Worm (Caenorhabditis elegans) whole organism, late embryonic: ENCODE data around the gene ensh-1.

Source experiments
- K02D7.2 ChIP-seq: sonication (generic microtip); optimal IDR thresholded peaks from 2 replicates; lab custom pipeline; 2017; ENCODE audit warnings: mild to moderate bottlenecking, missing genetic modification characterization, missing compliant biosample characterization
- ahr-1 ChIP-seq: sonication (generic microtip); optimal IDR thresholded peaks from 2 replicates; lab custom pipeline; 2016; ENCODE audit warnings: missing genetic modification characterization, missing compliant biosample characterization
- ama-1 ChIP-seq: fragments of 150-350 bp; optimal IDR thresholded peaks from 2 replicates; lab custom pipeline; 2014
- ceh-19 ChIP-seq: fragments of 200-800 bp; sonication (Bioruptor generic); optimal IDR thresholded peaks from 2 replicates; lab custom pipeline; 2018; ENCODE audit warnings: mild to moderate bottlenecking, missing genetic modification characterization, missing compliant biosample characterization
- ceh-2 ChIP-seq: sonication (generic microtip); optimal IDR thresholded peaks from 2 replicates; lab custom pipeline; 2016; ENCODE audit warnings: missing genotype, missing genetic modification characterization, missing compliant biosample characterization
- ceh-22 ChIP-seq: sonication (generic microtip); optimal IDR thresholded peaks from 2 replicates; lab custom pipeline; 2017; ENCODE audit warnings: missing biosample characterization, missing genetic modification characterization
- ceh-30 ChIP-seq: fragments of 150-350 bp; optimal IDR thresholded peaks from 2 replicates; lab custom pipeline; 2014; ENCODE audit warnings: missing biosample characterization, missing genetic modification characterization
- ceh-31 ChIP-seq: sonication (generic microtip); optimal IDR thresholded peaks from 2 replicates; lab custom pipeline; 2016; ENCODE audit warnings: missing genetic modification characterization, missing compliant biosample characterization
- ceh-34 ChIP-seq: sonication (generic microtip); optimal IDR thresholded peaks from 2 replicates; lab custom pipeline; 2016; ENCODE audit warnings: mild to moderate bottlenecking, missing genetic modification characterization, missing compliant biosample characterization
- ceh-48 ChIP-seq: sonication (generic microtip); optimal IDR thresholded peaks from 2 replicates; lab custom pipeline; 2016; ENCODE audit warnings: missing genetic modification characterization, inconsistent platforms, missing compliant biosample characterization
- dmd-4 ChIP-seq: sonication (generic microtip); optimal IDR thresholded peaks from 2 replicates; lab custom pipeline; 2016; ENCODE audit warnings: borderline replicate concordance, missing genetic modification characterization, missing compliant biosample characterization
- elt-2 ChIP-seq: sonication (generic microtip); optimal IDR thresholded peaks from 2 replicates; lab custom pipeline; 2016; ENCODE audit warnings: missing genetic modification reagents, missing genetic modification characterization, missing compliant biosample characterization
- elt-4 ChIP-seq: sonication (generic microtip); optimal IDR thresholded peaks from 2 replicates; lab custom pipeline; 2016; ENCODE audit warnings: missing genetic modification characterization, missing compliant biosample characterization
- fax-1 ChIP-seq: sonication (generic microtip); optimal IDR thresholded peaks from 2 replicates; lab custom pipeline; 2016; ENCODE audit warnings: missing genotype, missing genetic modification characterization, missing compliant biosample characterization
- fkh-6 ChIP-seq: sonication (generic microtip); optimal IDR thresholded peaks from 2 replicates; lab custom pipeline; 2016; ENCODE audit warnings: missing genetic modification characterization, missing compliant biosample characterization
- gmeb-2 ChIP-seq: sonication (generic microtip); optimal IDR thresholded peaks from 2 replicates; lab custom pipeline; 2016; ENCODE audit warnings: missing genetic modification characterization, inconsistent platforms, missing compliant biosample characterization
- hlh-13 ChIP-seq: fragments of 200-800 bp; sonication (Bioruptor generic); optimal IDR thresholded peaks from 2 replicates; lab custom pipeline; 2018; ENCODE audit warnings: mild to moderate bottlenecking, missing genetic modification characterization, missing compliant biosample characterization
- hlh-15 ChIP-seq: sonication (generic microtip); optimal IDR thresholded peaks from 2 replicates; lab custom pipeline; 2016; ENCODE audit warnings: missing genetic modification characterization, missing compliant biosample characterization
- hlh-8 ChIP-seq: sonication (generic microtip); optimal IDR thresholded peaks from 2 replicates; lab custom pipeline; 2016; ENCODE audit warnings: missing genotype, missing genetic modification characterization, missing compliant biosample characterization
- lim-6 ChIP-seq: sonication (generic microtip); optimal IDR thresholded peaks from 2 replicates; lab custom pipeline; 2016; ENCODE audit warnings: missing genetic modification characterization, missing compliant biosample characterization
- lin-11 ChIP-seq: fragments of 200-800 bp; sonication (Bioruptor generic); optimal IDR thresholded peaks from 2 replicates; lab custom pipeline; 2018; ENCODE audit warnings: mild to moderate bottlenecking, missing genetic modification characterization, missing compliant biosample characterization
- nhr-11 ChIP-seq: fragments of 150-350 bp; optimal IDR thresholded peaks from 2 replicates; lab custom pipeline; 2014; ENCODE audit warnings: missing biosample characterization, missing genetic modification characterization
- nhr-232 ChIP-seq: sonication (generic microtip); optimal IDR thresholded peaks from 2 replicates; lab custom pipeline; 2016; ENCODE audit warnings: missing genetic modification characterization, missing compliant biosample characterization
- npax-4 ChIP-seq: sonication (generic microtip); optimal IDR thresholded peaks from 2 replicates; lab custom pipeline; 2016; ENCODE audit warnings: missing genetic modification characterization, missing compliant biosample characterization
- pag-3 ChIP-seq: sonication (generic microtip); optimal IDR thresholded peaks from 2 replicates; lab custom pipeline; 2016; ENCODE audit warnings: missing compliant biosample characterization, missing genetic modification characterization, borderline replicate concordance
- pat-9 ChIP-seq: fragments of 200-800 bp; sonication (Bioruptor generic); optimal IDR thresholded peaks from 2 replicates; lab custom pipeline; 2018; ENCODE audit warnings: mild to moderate bottlenecking, missing genetic modification characterization, moderate library complexity, missing compliant biosample characterization
- pax-1 ChIP-seq: fragments of 150-350 bp; optimal IDR thresholded peaks from 2 replicates; lab custom pipeline; 2014; ENCODE audit warnings: missing biosample characterization, missing genetic modification characterization
- pha-2 ChIP-seq: sonication (generic microtip); optimal IDR thresholded peaks from 2 replicates; lab custom pipeline; 2017; ENCODE audit warnings: mild to moderate bottlenecking, missing genetic modification characterization, missing compliant biosample characterization
- pqm-1 ChIP-seq: sonication (generic microtip); optimal IDR thresholded peaks from 2 replicates; lab custom pipeline; 2016; ENCODE audit warnings: missing genetic modification characterization, missing compliant biosample characterization
- ref-2 ChIP-seq: sonication (generic microtip); optimal IDR thresholded peaks from 2 replicates; lab custom pipeline; 2016; ENCODE audit warnings: missing genetic modification characterization, missing compliant biosample characterization
- rnt-1 ChIP-seq: sonication (generic microtip); optimal IDR thresholded peaks from 2 replicates; lab custom pipeline; 2016; ENCODE audit warnings: missing genetic modification characterization, missing compliant biosample characterization
- sdc-2 ChIP-seq: sonication (generic microtip); optimal IDR thresholded peaks from 2 replicates; lab custom pipeline; 2016; ENCODE audit warnings: missing genotype, missing genetic modification characterization, missing compliant biosample characterization
- sox-4 ChIP-seq: sonication (generic microtip); optimal IDR thresholded peaks from 2 replicates; lab custom pipeline; 2017; ENCODE audit warnings: mild to moderate bottlenecking, missing genetic modification characterization, inconsistent platforms, missing compliant biosample characterization
- syd-9 ChIP-seq: sonication (generic microtip); optimal IDR thresholded peaks from 2 replicates; lab custom pipeline; 2016; ENCODE audit warnings: mild to moderate bottlenecking, missing genetic modification characterization, moderate library complexity, missing compliant biosample characterization
- tbx-2 ChIP-seq: sonication (generic microtip); optimal IDR thresholded peaks from 2 replicates; lab custom pipeline; 2016; ENCODE audit warnings: missing genetic modification characterization, missing compliant biosample characterization
- unc-42 ChIP-seq: sonication (generic microtip); optimal IDR thresholded peaks from 2 replicates; lab custom pipeline; 2016; ENCODE audit warnings: missing genotype, missing genetic modification characterization, missing compliant biosample characterization
- unc-55 ChIP-seq: sonication (generic microtip); optimal IDR thresholded peaks from 2 replicates; lab custom pipeline; 2017; ENCODE audit warnings: missing biosample characterization, missing genetic modification reagents, missing genetic modification characterization
- zip-5 ChIP-seq: sonication (generic microtip); optimal IDR thresholded peaks from 2 replicates; lab custom pipeline; 2016; ENCODE audit warnings: missing genetic modification characterization, missing compliant biosample characterization

Gene ensh-1

ce11 chrX:8882162-8882561, 23.0 kb upstream of the ensh-1 start:
- TF ChIP-seq zip-5: no peak
- no peak for TF ChIP-seq lim-6 (tag; lab: Kevin White, UChicago)
- TF ChIP-seq ceh-34 (tag; lab: Kevin White, UChicago): no peak
- no peak for TF ChIP-seq sox-4
- no peak for TF ChIP-seq tbx-2
- TF ChIP-seq sdc-2 (tag; lab: Kevin White, UChicago): no peak
- no peak for TF ChIP-seq ceh-22
- TF ChIP-seq dmd-4 (tag; lab: Kevin White, UChicago): no peak
- TF ChIP-seq ceh-2: no peak
- TF ChIP-seq ahr-1 (tag; lab: Kevin White, UChicago): no peak
- TF ChIP-seq pha-2 (tag; lab: Kevin White, UChicago): no peak
- TF ChIP-seq pax-1: no peak
- no peak for TF ChIP-seq ref-2 (tag; lab: Kevin White, UChicago)
- no peak for TF ChIP-seq rnt-1 (tag; lab: Kevin White, UChicago)
- TF ChIP-seq pqm-1 (tag; lab: Kevin White, UChicago): no peak
- no peak for TF ChIP-seq nhr-232 (tag; lab: Kevin White, UChicago)
- no peak for TF ChIP-seq ceh-31
- TF ChIP-seq ceh-30 (tag; lab: Kevin White, UChicago): no peak

- TF ChIP-seq hlh-8 (tag; lab: Kevin White, UChicago) (no peak), unc-42 (tag; lab: Kevin White, UChicago) (no peak), pat-9 (tag; lab: Kevin White, UChicago) (no peak), ceh-19 (GFP tag; lab: Kevin White, UChicago) (no peak), elt-2 (no peak), ceh-31 (peak; percentile 28), ceh-48 (tag; lab: Kevin White, UChicago) (no peak), ref-2 (tag; lab: Kevin White, UChicago) (no peak), unc-55 (GFP tag; lab: Kevin White, UChicago) (peak; percentile 33), elt-4 (tag; lab: Kevin White, UChicago) (no peak), dmd-4 (tag; lab: Kevin White, UChicago) (no peak), fax-1 (tag; lab: Kevin White, UChicago) (no peak), rnt-1 (tag; lab: Kevin White, UChicago) (peak; percentile 7), gmeb-2 (no peak), fkh-6 (no peak), ceh-22 (no peak), pag-3 (tag; lab: Kevin White, UChicago) (no peak), ceh-34 (tag; lab: Kevin White, UChicago) (no peak)
These were observed 16.4 kb upstream of the ensh-1 start for ce11 chrX:8888835-8889234.

- no peak for TF ChIP-seq ama-1 (lab: Kevin White, UChicago)
- no peak for TF ChIP-seq fax-1 (tag; lab: Kevin White, UChicago)
- no peak for TF ChIP-seq unc-42 (tag; lab: Kevin White, UChicago)
- TF ChIP-seq nhr-11: no peak
- no peak for TF ChIP-seq syd-9
- no peak for TF ChIP-seq hlh-13 (GFP tag; lab: Kevin White, UChicago)
- TF ChIP-seq pqm-1 (tag; lab: Kevin White, UChicago): no peak
- no peak for TF ChIP-seq ceh-30 (tag; lab: Kevin White, UChicago)
- no peak for TF ChIP-seq lin-11 (tag; lab: Kevin White, UChicago)
- TF ChIP-seq npax-4 (tag; lab: Kevin White, UChicago): no peak
- no peak for TF ChIP-seq hlh-15 (tag; lab: Kevin White, UChicago)
- TF ChIP-seq K02D7.2 (tag; lab: Kevin White, UChicago): no peak
These were observed 14.9 kb upstream of the ensh-1 start for ce11 chrX:8890251-8890755.

ce11 chrX:8891393-8891953, 13.7 kb upstream of the ensh-1 start:
- TF ChIP-seq elt-2 (peak; percentile 74), npax-4 (tag; lab: Kevin White, UChicago) (no peak)
